Worm (Caenorhabditis elegans) whole organism, mixed stage, embryonic: ENCODE results near the gene F54D8.10.

Source experiments
- bed-3 ChIP-seq: fragments of 200-800 bp; sonication (Bioruptor generic); optimal IDR thresholded peaks from 3 replicates; lab custom pipeline; 2018; ENCODE audit warnings: mild to moderate bottlenecking, missing genetic modification characterization, moderate library complexity, missing compliant biosample characterization
- ceh-39 ChIP-seq: fragments of 150-350 bp; optimal IDR thresholded peaks from 2 replicates; lab custom pipeline; 2014; ENCODE audit warnings: missing biosample characterization, missing genetic modification characterization
- ceh-43 ChIP-seq: fragments of 200-800 bp; sonication (Bioruptor generic); optimal IDR thresholded peaks from 2 replicates; lab custom pipeline; 2018; ENCODE audit warnings: mild to moderate bottlenecking, missing genetic modification characterization, moderate library complexity, missing compliant biosample characterization
- ceh-83 ChIP-seq: fragments of 200-800 bp; sonication (Bioruptor generic); optimal IDR thresholded peaks from 2 replicates; lab custom pipeline; 2018; ENCODE audit warnings: mild to moderate bottlenecking, missing genetic modification characterization, missing compliant biosample characterization
- ces-1 ChIP-seq: fragments of 150-350 bp; optimal IDR thresholded peaks from 2 replicates; lab custom pipeline; 2014; ENCODE audit warnings: missing biosample characterization, missing genetic modification reagents, missing genetic modification characterization
- drap-1 ChIP-seq: fragments of 200-800 bp; sonication (Bioruptor generic); optimal IDR thresholded peaks from 3 replicates; lab custom pipeline; 2018; ENCODE audit warnings: mild to moderate bottlenecking, missing genetic modification characterization, missing compliant biosample characterization
- elt-1 ChIP-seq: sonication (generic microtip); optimal IDR thresholded peaks from 2 replicates; lab custom pipeline; 2017; ENCODE audit warnings: missing genetic modification characterization, mild to moderate bottlenecking, missing compliant biosample characterization, antibody characterized with exemption, moderate library complexity, borderline replicate concordance; ENCODE audit not compliant: insufficient read depth
- elt-3 ChIP-seq: fragments of 150-350 bp; optimal IDR thresholded peaks from 2 replicates; lab custom pipeline; 2014; ENCODE audit warnings: missing biosample characterization, missing genetic modification characterization
- flh-1 ChIP-seq: fragments of 200-800 bp; sonication (Bioruptor generic); optimal IDR thresholded peaks from 2 replicates; lab custom pipeline; 2018; ENCODE audit warnings: mild to moderate bottlenecking, missing genetic modification characterization, moderate library complexity, missing compliant biosample characterization
- ham-2 ChIP-seq: fragments of 200-800 bp; sonication (Bioruptor generic); optimal IDR thresholded peaks from 2 replicates; lab custom pipeline; 2018; ENCODE audit warnings: mild to moderate bottlenecking, missing genetic modification characterization, missing compliant biosample characterization
- hlh-1 ChIP-seq: fragments of 150-350 bp; optimal IDR thresholded peaks from 2 replicates; lab custom pipeline; 2014; ENCODE audit warnings: missing biosample characterization, missing genetic modification reagents, missing genetic modification characterization
- lin-13 ChIP-seq: fragments of 150-350 bp; optimal IDR thresholded peaks from 2 replicates; lab custom pipeline; 2014; ENCODE audit warnings: missing biosample characterization, missing genetic modification characterization
- lin-32 ChIP-seq: fragments of 200-800 bp; sonication (Bioruptor generic); optimal IDR thresholded peaks from 2 replicates; lab custom pipeline; 2018; ENCODE audit warnings: mild to moderate bottlenecking, missing genetic modification characterization, missing compliant biosample characterization
- lsy-2 ChIP-seq: fragments of 150-350 bp; optimal IDR thresholded peaks from 2 replicates; lab custom pipeline; 2014; ENCODE audit warnings: missing biosample characterization, missing genetic modification characterization
- mab-5 ChIP-seq: fragments of 150-350 bp; optimal IDR thresholded peaks from 2 replicates; lab custom pipeline; 2014; ENCODE audit warnings: missing biosample characterization, missing genetic modification characterization
- nhr-12 ChIP-seq: fragments of 150-350 bp; optimal IDR thresholded peaks from 2 replicates; lab custom pipeline; 2014; ENCODE audit warnings: missing biosample characterization, missing genetic modification characterization
- nhr-2 ChIP-seq: fragments of 150-350 bp; optimal IDR thresholded peaks from 2 replicates; lab custom pipeline; 2014; ENCODE audit warnings: missing biosample characterization, missing genetic modification characterization
- nhr-237 ChIP-seq: fragments of 150-350 bp; optimal IDR thresholded peaks from 2 replicates; lab custom pipeline; 2014; ENCODE audit warnings: missing biosample characterization, missing genetic modification characterization
- nhr-28 ChIP-seq: fragments of 150-350 bp; optimal IDR thresholded peaks from 2 replicates; lab custom pipeline; 2014; ENCODE audit warnings: missing biosample characterization, missing genetic modification characterization
- nhr-76 ChIP-seq: sonication (generic microtip); optimal IDR thresholded peaks from 2 replicates; lab custom pipeline; 2017; ENCODE audit warnings: missing biosample characterization, missing genetic modification characterization
- pha-4 ChIP-seq: fragments of 150-350 bp; optimal IDR thresholded peaks from 2 replicates; lab custom pipeline; 2018; ENCODE audit warnings: missing biosample characterization, missing genetic modification reagents, missing genetic modification characterization
- sem-2 ChIP-seq: fragments of 200-800 bp; sonication (Bioruptor generic); optimal IDR thresholded peaks from 2 replicates; lab custom pipeline; 2018; ENCODE audit warnings: mild to moderate bottlenecking, missing genetic modification characterization, missing compliant biosample characterization
- snpc-4 ChIP-seq: fragments of 150-350 bp; optimal IDR thresholded peaks from 2 replicates; lab custom pipeline; 2014; ENCODE audit warnings: missing biosample characterization, missing genetic modification characterization
- sptf-1 ChIP-seq: sonication (generic microtip); optimal IDR thresholded peaks from 2 replicates; lab custom pipeline; 2017; ENCODE audit warnings: mild to moderate bottlenecking, missing genetic modification characterization, moderate library complexity, missing compliant biosample characterization
- tbx-8 ChIP-seq: fragments of 200-800 bp; sonication (Bioruptor generic); optimal IDR thresholded peaks from 2 replicates; lab custom pipeline; 2018; ENCODE audit warnings: mild to moderate bottlenecking, missing genetic modification characterization, moderate library complexity, missing compliant biosample characterization
- unc-120 ChIP-seq: sonication (generic microtip); optimal IDR thresholded peaks from 2 replicates; lab custom pipeline; 2017; ENCODE audit warnings: missing genetic modification characterization, missing compliant biosample characterization; ENCODE audit not compliant: poor library complexity, severe bottlenecking
- unc-39 ChIP-seq: fragments of 150-350 bp; optimal IDR thresholded peaks from 2 replicates; lab custom pipeline; 2014; ENCODE audit warnings: missing biosample characterization, missing genetic modification characterization
- unc-62 ChIP-seq: fragments of 150-350 bp; optimal IDR thresholded peaks from 2 replicates; lab custom pipeline; 2014; ENCODE audit warnings: missing biosample characterization, missing genetic modification reagents, missing genetic modification characterization
- zip-8 ChIP-seq: fragments of 150-350 bp; optimal IDR thresholded peaks from 2 replicates; lab custom pipeline; 2014; ENCODE audit warnings: missing biosample characterization, missing genetic modification characterization
- ztf-11 ChIP-seq: fragments of 150-350 bp; optimal IDR thresholded peaks from 2 replicates; lab custom pipeline; 2014; ENCODE audit warnings: missing biosample characterization, missing genetic modification characterization

Gene F54D8.10

ce11 chrIII:5129261-5129660, 34.7 kb downstream of the F54D8.10 start:
- TF ChIP-seq lsy-2 (tag; lab: Kevin White, UChicago), result no peak

DNA sequence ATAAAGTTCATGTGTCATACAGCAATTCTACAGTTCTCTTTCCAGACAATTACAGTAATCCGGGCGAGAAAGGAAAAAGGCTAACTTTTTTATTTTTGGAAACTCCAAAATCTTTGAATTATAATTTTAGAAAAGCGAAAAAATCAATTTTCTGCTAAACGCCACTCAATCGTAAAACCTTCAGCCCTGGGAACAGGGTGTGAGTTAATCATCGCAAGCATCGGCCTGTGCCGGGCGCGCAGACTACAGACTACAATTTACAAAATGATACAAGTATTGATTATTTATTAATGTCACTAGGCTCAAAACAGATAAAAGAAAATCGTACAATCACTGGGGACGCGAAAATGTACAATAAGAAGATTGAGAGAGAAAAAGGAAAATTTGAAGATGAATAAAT, 36.0 kb downstream of the F54D8.10 start:
- TF ChIP-seq unc-62 (GFP tag; lab: Kevin White, UChicago) (no peak), ces-1 (GFP tag; lab: Kevin White, UChicago) (no peak), hlh-1 (tag; lab: Kevin White, UChicago) (no peak), nhr-28 (no peak), zip-8 (tag; lab: Kevin White, UChicago) (no peak), lin-13 (tag; lab: Kevin White, UChicago) (no peak), elt-1 (no peak), lsy-2 (tag; lab: Kevin White, UChicago) (no peak), ceh-83 (GFP tag; lab: Kevin White, UChicago) (no peak), nhr-237 (tag; lab: Kevin White, UChicago) (no peak), bed-3 (no peak), lin-32 (no peak), snpc-4 (tag; lab: Kevin White, UChicago) (no peak), sptf-1 (tag; lab: Kevin White, UChicago) (no peak), ham-2 (GFP tag; lab: Kevin White, UChicago) (no peak), pha-4 (no peak), flh-1 (GFP tag; lab: Kevin White, UChicago) (no peak), nhr-76 (tag; lab: Kevin White, UChicago) (no peak)

- TF ChIP-seq ces-1 (GFP tag; lab: Kevin White, UChicago) (no peak), snpc-4 (tag; lab: Kevin White, UChicago) (no peak), pha-4 (no peak), lin-32 (no peak), drap-1 (GFP tag; lab: Kevin White, UChicago) (no peak), elt-3 (no peak), bed-3 (no peak)
These were observed 39.9 kb downstream of the F54D8.10 start for ce11 chrIII:5134506-5134905.

DNA sequence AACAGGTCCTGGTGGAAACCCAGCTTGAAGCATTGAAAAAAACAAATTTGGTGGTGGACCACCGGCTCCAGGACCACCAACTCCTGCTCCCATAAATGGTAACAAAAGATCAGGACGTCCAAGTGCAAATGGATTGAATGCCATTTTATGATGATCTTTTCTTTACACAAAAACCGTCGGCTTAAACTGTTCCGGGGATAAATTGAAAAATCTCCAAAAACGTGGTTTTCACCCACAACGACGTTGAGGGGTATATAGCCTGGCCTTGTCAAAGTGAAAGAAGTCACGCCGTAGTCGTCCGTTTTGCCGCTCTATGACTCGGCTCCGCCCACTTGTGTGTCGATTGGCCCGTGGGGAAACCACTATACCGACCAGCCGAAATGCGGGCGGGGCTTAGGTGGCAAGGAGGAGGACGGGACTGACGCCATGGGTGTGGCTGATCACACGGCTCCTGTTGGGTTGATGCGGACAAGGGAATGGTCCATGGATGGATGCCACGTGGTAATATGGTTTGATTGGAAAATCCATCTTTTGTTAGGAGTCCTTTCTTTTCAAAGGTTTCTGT, 41.5 kb downstream of the F54D8.10 start, which contains the start of gene tbx-2:
Gene tbx-2, minus strand, starts transcription at position 264 of the 565 bp plus-strand sequence.
- TF ChIP-seq ztf-11 (tag; lab: Kevin White, UChicago), result no peak
- no peak for TF ChIP-seq tbx-8 (GFP tag; lab: Kevin White, UChicago)
- no peak for TF ChIP-seq unc-39 (tag; lab: Kevin White, UChicago)
- TF ChIP-seq sem-2 (GFP tag; lab: Kevin White, UChicago), result no peak
- no peak for TF ChIP-seq elt-1
- TF ChIP-seq unc-62 (GFP tag; lab: Kevin White, UChicago), result no peak
- TF ChIP-seq flh-1 (GFP tag; lab: Kevin White, UChicago), result no peak
- no peak for TF ChIP-seq ham-2 (GFP tag; lab: Kevin White, UChicago)
- no peak for TF ChIP-seq pha-4
- no peak for TF ChIP-seq snpc-4 (tag; lab: Kevin White, UChicago)
- TF ChIP-seq bed-3, result no peak
- TF ChIP-seq lsy-2 (tag; lab: Kevin White, UChicago), result peak; percentile 55
- TF ChIP-seq nhr-28, result no peak
- TF ChIP-seq unc-120 (tag; lab: Kevin White, UChicago), result peak; percentile 6
- no peak for TF ChIP-seq mab-5 (tag; lab: Kevin White, UChicago)
- TF ChIP-seq drap-1 (GFP tag; lab: Kevin White, UChicago), result no peak
- TF ChIP-seq ceh-39, result no peak
- TF ChIP-seq, all 35 proteins: peak for 2

- TF ChIP-seq tbx-8 (GFP tag; lab: Kevin White, UChicago) (no peak), elt-1 (no peak), ces-1 (GFP tag; lab: Kevin White, UChicago) (no peak), nhr-76 (tag; lab: Kevin White, UChicago) (no peak), lin-32 (no peak), sem-2 (GFP tag; lab: Kevin White, UChicago) (no peak), ham-2 (GFP tag; lab: Kevin White, UChicago) (no peak), pha-4 (no peak), nhr-2 (tag; lab: Kevin White, UChicago) (no peak), lin-13 (tag; lab: Kevin White, UChicago) (no peak), ceh-39 (no peak), lsy-2 (tag; lab: Kevin White, UChicago) (no peak), nhr-12 (tag; lab: Kevin White, UChicago) (no peak), unc-39 (tag; lab: Kevin White, UChicago) (no peak), ceh-43 (GFP tag; lab: Kevin White, UChicago) (no peak)
- TF ChIP-seq, all 35 proteins: peak for 0
These were observed 42.5 kb downstream of the F54D8.10 start for ce11 chrIII:5137099-5137498.
